Fruit fly (Drosophila melanogaster) whole organism, prepupa: Measurements from ENCODE around the gene Ae2.

Source experiments
- CG11294 ChIP-seq: fragments of 200-800 bp; sonication (Bioruptor generic); IDR thresholded peaks from 2 replicates; pipeline ENCODE4 v1.3.6; 2022; ENCODE audit warnings: missing biosample characterization, missing genetic modification characterization
- CG16779 ChIP-seq: fragments of 200-800 bp; sonication (Bioruptor generic); optimal IDR thresholded peaks from 3 replicates; lab custom pipeline; 2017; ENCODE audit warnings: missing biosample characterization, mild to moderate bottlenecking, missing genetic modification characterization
- CG6792 ChIP-seq: fragments of 200-800 bp; sonication (Bioruptor generic); optimal IDR thresholded peaks from 3 replicates; lab custom pipeline; 2016; ENCODE audit warnings: missing biosample characterization, missing genetic modification characterization
- CG7368 ChIP-seq: fragments of 200-800 bp; sonication (Bioruptor generic); optimal IDR thresholded peaks from 3 replicates; lab custom pipeline; 2016; ENCODE audit warnings: missing biosample characterization, missing genetic modification characterization
- Hr4 ChIP-seq: fragments of 200-800 bp; sonication (Bioruptor generic); optimal IDR thresholded peaks from 3 replicates; lab custom pipeline; 2016; ENCODE audit warnings: missing biosample characterization, missing genetic modification characterization
- Sox15 ChIP-seq: fragments of 200-800 bp; sonication (Bioruptor generic); optimal IDR thresholded peaks from 3 replicates; lab custom pipeline; 2016; ENCODE audit warnings: missing biosample characterization, missing genetic modification characterization
- esn ChIP-seq: fragments of 200-800 bp; sonication (Bioruptor generic); optimal IDR thresholded peaks from 2 replicates; lab custom pipeline; 2016; ENCODE audit warnings: missing biosample characterization, mild to moderate bottlenecking, missing genetic modification characterization, moderate library complexity
- fd85E ChIP-seq: fragments of 200-800 bp; sonication (Bioruptor generic); optimal IDR thresholded peaks from 3 replicates; lab custom pipeline; 2016; ENCODE audit warnings: missing biosample characterization, missing genetic modification characterization
- net ChIP-seq: fragments of 200-800 bp; sonication (Bioruptor generic); optimal IDR thresholded peaks from 3 replicates; lab custom pipeline; 2016; ENCODE audit warnings: missing biosample characterization, missing genetic modification characterization
- topi ChIP-seq: fragments of 200-800 bp; sonication (Bioruptor generic); optimal IDR thresholded peaks from 3 replicates; lab custom pipeline; 2016; ENCODE audit warnings: missing biosample characterization, missing genetic modification characterization

dm6 chr3L:9829154-9829553 is 65.8 kb downstream of the Ae2 start:
- TF ChIP-seq fd85E (GFP tag; lab: Kevin White, UChicago) = no peak
- TF ChIP-seq CG6792 (GFP tag; lab: Kevin White, UChicago) = no peak
- TF ChIP-seq net (GFP tag; lab: Kevin White, UChicago) = no peak
- no peak for TF ChIP-seq Hr4
- no peak for TF ChIP-seq CG7368
- TF ChIP-seq CG16779 (tag; lab: Kevin White, UChicago) = no peak
- no peak for TF ChIP-seq CG11294
- no peak for TF ChIP-seq esn (GFP tag; lab: Kevin White, UChicago)
- TF ChIP-seq topi = no peak
- TF ChIP-seq Sox15 (GFP tag; lab: Kevin White, UChicago) = no peak
